Worm (Caenorhabditis elegans) whole organism, mixed stage, embryonic: ENCODE measurements around the gene Y48E1C.1.

Experiments used
- M03D4.4 ChIP-seq: sonication (generic microtip); optimal IDR thresholded peaks from 2 replicates; lab custom pipeline; 2017; ENCODE audit warnings: mild to moderate bottlenecking, missing genetic modification characterization, missing compliant biosample characterization
- ceh-39 ChIP-seq: fragments of 150-350 bp; optimal IDR thresholded peaks from 2 replicates; lab custom pipeline; 2014; ENCODE audit warnings: missing biosample characterization, missing genetic modification characterization
- ceh-43 ChIP-seq: fragments of 200-800 bp; sonication (Bioruptor generic); optimal IDR thresholded peaks from 2 replicates; lab custom pipeline; 2018; ENCODE audit warnings: mild to moderate bottlenecking, missing genetic modification characterization, moderate library complexity, missing compliant biosample characterization
- ceh-83 ChIP-seq: fragments of 200-800 bp; sonication (Bioruptor generic); optimal IDR thresholded peaks from 2 replicates; lab custom pipeline; 2018; ENCODE audit warnings: mild to moderate bottlenecking, missing genetic modification characterization, missing compliant biosample characterization
- ces-1 ChIP-seq: fragments of 150-350 bp; optimal IDR thresholded peaks from 2 replicates; lab custom pipeline; 2014; ENCODE audit warnings: missing biosample characterization, missing genetic modification reagents, missing genetic modification characterization
- cnd-1 ChIP-seq: fragments of 200-800 bp; sonication (Bioruptor generic); optimal IDR thresholded peaks from 2 replicates; lab custom pipeline; 2018; ENCODE audit warnings: mild to moderate bottlenecking, missing genetic modification characterization, missing compliant biosample characterization
- drap-1 ChIP-seq: fragments of 200-800 bp; sonication (Bioruptor generic); optimal IDR thresholded peaks from 3 replicates; lab custom pipeline; 2018; ENCODE audit warnings: mild to moderate bottlenecking, missing genetic modification characterization, missing compliant biosample characterization
- elt-1 ChIP-seq: sonication (generic microtip); optimal IDR thresholded peaks from 2 replicates; lab custom pipeline; 2017; ENCODE audit warnings: missing genetic modification characterization, mild to moderate bottlenecking, missing compliant biosample characterization, antibody characterized with exemption, moderate library complexity, borderline replicate concordance; ENCODE audit not compliant: insufficient read depth
- elt-3 ChIP-seq: fragments of 150-350 bp; optimal IDR thresholded peaks from 2 replicates; lab custom pipeline; 2014; ENCODE audit warnings: missing biosample characterization, missing genetic modification characterization
- ham-2 ChIP-seq: fragments of 200-800 bp; sonication (Bioruptor generic); optimal IDR thresholded peaks from 2 replicates; lab custom pipeline; 2018; ENCODE audit warnings: mild to moderate bottlenecking, missing genetic modification characterization, missing compliant biosample characterization
- hlh-1 ChIP-seq: fragments of 150-350 bp; optimal IDR thresholded peaks from 2 replicates; lab custom pipeline; 2014; ENCODE audit warnings: missing biosample characterization, missing genetic modification reagents, missing genetic modification characterization
- lin-13 ChIP-seq: fragments of 150-350 bp; optimal IDR thresholded peaks from 2 replicates; lab custom pipeline; 2014; ENCODE audit warnings: missing biosample characterization, missing genetic modification characterization
- lin-32 ChIP-seq: fragments of 200-800 bp; sonication (Bioruptor generic); optimal IDR thresholded peaks from 2 replicates; lab custom pipeline; 2018; ENCODE audit warnings: mild to moderate bottlenecking, missing genetic modification characterization, missing compliant biosample characterization
- lsy-2 ChIP-seq: fragments of 150-350 bp; optimal IDR thresholded peaks from 2 replicates; lab custom pipeline; 2014; ENCODE audit warnings: missing biosample characterization, missing genetic modification characterization
- mab-5 ChIP-seq: fragments of 150-350 bp; optimal IDR thresholded peaks from 2 replicates; lab custom pipeline; 2014; ENCODE audit warnings: missing biosample characterization, missing genetic modification characterization
- mep-1 ChIP-seq: fragments of 150-350 bp; optimal IDR thresholded peaks from 2 replicates; lab custom pipeline; 2017; ENCODE audit warnings: missing biosample characterization, missing genetic modification reagents, missing genetic modification characterization, inconsistent platforms
- nhr-2 ChIP-seq: fragments of 150-350 bp; optimal IDR thresholded peaks from 2 replicates; lab custom pipeline; 2014; ENCODE audit warnings: missing biosample characterization, missing genetic modification characterization
- nhr-237 ChIP-seq: fragments of 150-350 bp; optimal IDR thresholded peaks from 2 replicates; lab custom pipeline; 2014; ENCODE audit warnings: missing biosample characterization, missing genetic modification characterization
- nhr-76 ChIP-seq: sonication (generic microtip); optimal IDR thresholded peaks from 2 replicates; lab custom pipeline; 2017; ENCODE audit warnings: missing biosample characterization, missing genetic modification characterization
- pha-4 ChIP-seq: fragments of 150-350 bp; optimal IDR thresholded peaks from 2 replicates; lab custom pipeline; 2018; ENCODE audit warnings: missing biosample characterization, missing genetic modification reagents, missing genetic modification characterization
- snpc-4 ChIP-seq: fragments of 150-350 bp; optimal IDR thresholded peaks from 2 replicates; lab custom pipeline; 2014; ENCODE audit warnings: missing biosample characterization, missing genetic modification characterization
- sptf-1 ChIP-seq: sonication (generic microtip); optimal IDR thresholded peaks from 2 replicates; lab custom pipeline; 2017; ENCODE audit warnings: mild to moderate bottlenecking, missing genetic modification characterization, moderate library complexity, missing compliant biosample characterization
- tbx-8 ChIP-seq: fragments of 200-800 bp; sonication (Bioruptor generic); optimal IDR thresholded peaks from 2 replicates; lab custom pipeline; 2018; ENCODE audit warnings: mild to moderate bottlenecking, missing genetic modification characterization, moderate library complexity, missing compliant biosample characterization
- unc-120 ChIP-seq: sonication (generic microtip); optimal IDR thresholded peaks from 2 replicates; lab custom pipeline; 2017; ENCODE audit warnings: missing genetic modification characterization, missing compliant biosample characterization; ENCODE audit not compliant: poor library complexity, severe bottlenecking
- unc-39 ChIP-seq: fragments of 150-350 bp; optimal IDR thresholded peaks from 2 replicates; lab custom pipeline; 2014; ENCODE audit warnings: missing biosample characterization, missing genetic modification characterization
- unc-62 ChIP-seq: fragments of 150-350 bp; optimal IDR thresholded peaks from 2 replicates; lab custom pipeline; 2014; ENCODE audit warnings: missing biosample characterization, missing genetic modification reagents, missing genetic modification characterization
- zip-8 ChIP-seq: fragments of 150-350 bp; optimal IDR thresholded peaks from 2 replicates; lab custom pipeline; 2014; ENCODE audit warnings: missing biosample characterization, missing genetic modification characterization
- ztf-11 ChIP-seq: fragments of 150-350 bp; optimal IDR thresholded peaks from 2 replicates; lab custom pipeline; 2014; ENCODE audit warnings: missing biosample characterization, missing genetic modification characterization

The Y48E1C.1 gene

DNA sequence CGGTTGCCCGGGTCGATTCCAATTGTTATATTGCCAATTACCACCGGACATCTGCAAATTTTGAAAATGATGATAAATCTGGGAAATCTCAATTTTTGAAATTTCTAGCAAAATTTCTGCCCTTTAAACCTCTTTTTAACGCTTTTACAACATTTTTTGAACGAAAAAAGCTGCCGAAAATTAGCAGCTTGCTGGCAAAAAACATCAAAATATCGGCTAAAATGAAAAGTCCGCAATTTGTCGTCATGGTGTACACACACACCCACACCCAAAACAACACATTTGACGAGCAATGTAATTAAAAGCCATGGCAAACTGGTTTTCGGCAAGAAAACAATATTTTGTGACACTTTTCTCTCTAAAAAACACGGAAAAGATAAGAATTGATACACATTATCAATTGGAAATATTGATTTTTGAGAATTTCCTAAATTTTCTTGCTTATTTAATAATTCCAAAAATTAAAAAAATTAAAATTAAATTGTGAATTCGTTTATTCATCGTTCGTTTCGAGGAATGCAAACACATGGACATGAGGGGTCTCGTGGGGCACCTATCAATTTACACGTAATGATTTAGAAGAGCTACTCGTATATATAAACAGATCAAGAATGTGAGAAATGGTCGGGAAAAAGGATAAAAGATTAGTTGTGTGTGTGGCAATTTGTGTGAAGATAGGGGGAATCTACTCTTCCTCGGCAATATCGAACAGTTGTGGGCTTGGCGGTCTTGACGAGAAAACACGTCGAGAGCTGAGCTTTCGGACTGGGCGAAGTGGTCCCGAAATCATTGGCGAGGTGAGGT lies 46.0 kb downstream of the Y48E1C.1 start, which contains the start of gene pqn-27:
Gene pqn-27, minus strand, starts transcription at position 51 of the 804 bp plus-strand sequence.
- peak; percentile 59 for TF ChIP-seq lsy-2
- TF ChIP-seq tbx-8 (GFP tag; lab: Kevin White, UChicago), result no peak
- TF ChIP-seq ham-2 (GFP tag; lab: Kevin White, UChicago), result peak; percentile 46
- no peak for TF ChIP-seq ceh-39
- peak; percentile 19 for TF ChIP-seq nhr-237 (tag; lab: Kevin White, UChicago)
- peak; percentile 26 for TF ChIP-seq pha-4 (tag; lab: Kevin White, UChicago)
- peak; percentile 44 for TF ChIP-seq mab-5 (tag; lab: Kevin White, UChicago)
- peak; percentile 19 for TF ChIP-seq sptf-1 (tag; lab: Kevin White, UChicago)
- no peak for TF ChIP-seq elt-1 (tag; lab: Kevin White, UChicago)
- TF ChIP-seq ceh-83 (GFP tag; lab: Kevin White, UChicago), result no peak
- no peak for TF ChIP-seq M03D4.4 (tag; lab: Kevin White, UChicago)
- TF ChIP-seq mep-1 (tag; lab: Kevin White, UChicago), result peak; percentile 50
- peak; percentile 87 for TF ChIP-seq ces-1 (GFP tag; lab: Kevin White, UChicago)
- peak; percentile 23 for TF ChIP-seq unc-62 (GFP tag; lab: Kevin White, UChicago)
- TF ChIP-seq lin-32, result no peak
- TF ChIP-seq hlh-1 (tag; lab: Kevin White, UChicago), result peak; percentile 18

DNA sequence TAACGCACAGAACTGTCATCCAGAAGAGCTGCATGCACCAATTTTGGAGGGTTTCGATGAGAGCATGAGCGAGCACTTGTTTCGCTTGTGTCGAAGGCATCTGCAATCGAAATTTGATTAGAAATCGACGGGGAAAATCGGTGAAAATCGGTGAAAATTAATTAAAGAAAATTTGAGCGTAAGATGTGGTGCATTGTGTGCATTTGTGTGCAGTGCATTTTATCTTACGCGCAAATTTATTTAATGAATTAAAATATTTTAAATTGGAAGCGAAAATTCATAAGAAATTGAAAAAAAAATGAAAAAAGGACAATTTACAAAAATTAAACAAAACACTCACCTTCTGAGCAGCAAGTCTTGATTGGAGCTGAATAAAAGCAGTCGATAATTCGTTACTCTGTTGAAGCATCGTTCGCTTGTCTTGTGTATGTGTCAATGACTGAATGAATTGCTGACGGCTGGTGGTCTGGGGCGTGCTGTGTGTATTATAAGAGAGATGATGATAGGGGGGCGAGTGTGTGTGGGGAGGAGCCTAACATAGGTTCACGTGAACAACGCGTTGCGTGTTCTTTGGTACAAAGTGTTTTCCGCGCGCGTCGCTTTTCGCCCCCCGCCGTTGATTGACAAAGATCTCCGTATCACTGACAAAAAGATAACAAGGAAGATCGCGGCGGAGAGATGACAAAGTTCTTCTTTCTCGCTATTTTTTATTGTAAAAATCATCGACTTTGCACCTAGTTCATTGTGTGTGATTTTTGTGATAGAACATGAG lies 47.0 kb downstream of the Y48E1C.1 start:
- TF ChIP-seq unc-62 (GFP tag; lab: Kevin White, UChicago), result peak; percentile 97
- peak; percentile 89 for TF ChIP-seq unc-120 (tag; lab: Kevin White, UChicago)
- no peak for TF ChIP-seq lin-13 (tag; lab: Kevin White, UChicago)
- TF ChIP-seq elt-1 (tag; lab: Kevin White, UChicago), result peak; percentile 79
- TF ChIP-seq M03D4.4 (tag; lab: Kevin White, UChicago), result no peak
- TF ChIP-seq ham-2 (GFP tag; lab: Kevin White, UChicago), result peak; percentile 61
- TF ChIP-seq drap-1, result peak; percentile 20
- peak; percentile 12 for TF ChIP-seq nhr-237 (tag; lab: Kevin White, UChicago)
- peak; percentile 85 for TF ChIP-seq hlh-1 (tag; lab: Kevin White, UChicago)
- TF ChIP-seq elt-3 (tag; lab: Kevin White, UChicago), result peak; percentile 80
- no peak for TF ChIP-seq nhr-76 (tag; lab: Kevin White, UChicago)
- peak; percentile 15 for TF ChIP-seq cnd-1 (tag; lab: Kevin White, UChicago)

DNA sequence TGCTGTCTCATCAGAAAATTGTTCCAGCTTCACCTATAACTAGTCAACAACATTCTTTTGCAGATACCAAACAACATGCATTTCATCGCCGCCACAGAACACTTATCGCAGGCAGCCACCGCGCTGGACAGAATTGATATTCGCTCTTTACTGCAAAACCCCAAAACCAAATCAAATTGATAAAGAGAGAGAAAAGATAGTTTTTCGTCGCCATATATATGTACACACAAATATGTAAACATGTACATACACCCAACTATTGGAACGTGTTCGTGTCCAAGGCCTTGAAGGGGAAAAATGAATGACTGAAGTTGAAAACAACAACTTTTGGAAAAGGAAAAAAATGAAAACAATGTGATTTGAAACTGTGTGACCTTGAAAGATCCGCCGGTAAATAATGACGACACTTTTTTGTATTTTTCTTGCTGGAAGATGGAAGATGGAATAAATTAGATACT lies 50.6 kb downstream of the Y48E1C.1 start:
- TF ChIP-seq tbx-8 (GFP tag; lab: Kevin White, UChicago) (no peak), cnd-1 (tag; lab: Kevin White, UChicago) (no peak), unc-39 (no peak)

DNA sequence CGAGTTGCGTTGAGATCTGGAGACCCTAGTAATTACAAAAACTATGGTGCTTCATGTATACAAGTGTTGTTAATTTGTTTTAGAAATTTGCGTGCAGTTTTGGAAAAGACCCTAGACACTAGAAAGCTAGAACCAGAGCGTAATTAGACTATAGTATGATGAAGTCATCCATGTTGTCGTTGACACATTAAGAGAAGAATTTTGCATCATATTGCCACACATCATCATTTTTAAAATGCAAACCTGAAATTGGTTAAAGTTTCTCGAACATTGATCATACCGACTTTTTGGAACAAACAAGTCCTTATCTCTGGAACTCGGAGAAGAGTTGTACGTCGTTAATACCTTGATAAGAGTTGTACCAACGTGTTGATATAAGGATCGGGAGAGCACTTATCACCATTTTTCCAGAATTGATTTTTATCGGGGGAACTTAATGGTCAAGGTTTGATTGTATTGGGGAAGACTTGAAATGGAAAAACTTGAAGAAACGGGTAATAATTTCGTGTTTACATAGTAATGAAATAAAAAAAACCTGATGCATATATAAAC lies 53.1 kb downstream of the Y48E1C.1 start:
- no peak for TF ChIP-seq zip-8
- no peak for TF ChIP-seq ceh-83 (GFP tag; lab: Kevin White, UChicago)
- no peak for TF ChIP-seq nhr-237 (tag; lab: Kevin White, UChicago)
- no peak for TF ChIP-seq snpc-4
- TF ChIP-seq nhr-76 (tag; lab: Kevin White, UChicago), result no peak
- TF ChIP-seq ztf-11 (tag; lab: Kevin White, UChicago), result no peak
- no peak for TF ChIP-seq cnd-1 (tag; lab: Kevin White, UChicago)
- TF ChIP-seq nhr-2, result no peak
- no peak for TF ChIP-seq ces-1 (GFP tag; lab: Kevin White, UChicago)
- TF ChIP-seq elt-3 (tag; lab: Kevin White, UChicago), result no peak
- no peak for TF ChIP-seq ceh-43 (GFP tag; lab: Kevin White, UChicago)
- TF ChIP-seq, all 35 proteins: peak for 0
